Worm (Caenorhabditis elegans): ENCODE results near the gene T24H10.4.

- TF ChIP-seq T26A8.4 (GFP tag; IDR thresholded peaks at IDR 0.05) (no peak), ceh-62 (tag; optimal IDR thresholded peaks at IDR 0.05) (no peak), D1046.2 (GFP tag; IDR thresholded peaks at IDR 0.05) (no peak)
Observed at ce11 chrII:9154339-9154738, 45.0 kb downstream of the T24H10.4 start.

Measured in whole organism, L4 larva.